Fruit fly (Drosophila melanogaster): ENCODE measurements around the gene ftz-f1.
A peak's percentile ranks its signal among the peaks of the same experiment; 100 is the strongest.

DNA sequence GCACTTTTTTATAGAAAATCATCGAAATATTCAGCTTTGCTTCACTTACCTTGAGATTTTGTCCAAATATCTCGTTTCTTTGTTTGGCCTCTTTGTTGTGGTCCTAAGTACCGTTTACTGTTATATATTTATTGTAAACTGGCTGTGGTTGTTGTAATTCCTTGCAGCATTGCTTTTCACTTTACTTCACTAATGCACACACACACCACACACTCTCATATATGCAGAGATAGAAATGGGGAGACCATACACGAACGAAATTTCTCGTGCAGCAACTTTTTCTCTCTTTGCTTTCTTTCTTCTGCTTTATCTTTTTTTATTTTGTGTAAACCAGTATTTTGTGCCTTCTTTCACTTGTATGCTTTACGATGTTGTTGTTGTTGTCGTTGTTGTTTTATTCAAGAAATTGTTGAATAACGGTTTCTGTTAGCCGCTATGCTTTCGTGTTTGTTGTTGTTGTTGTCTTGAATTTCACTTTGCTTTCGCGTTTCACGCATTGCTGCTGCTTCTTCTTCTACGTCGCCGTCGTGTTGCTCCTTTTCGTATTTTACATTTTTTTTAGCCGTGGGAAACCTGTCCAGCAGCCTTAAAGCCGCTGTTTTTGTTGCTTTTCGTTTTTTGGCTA is 18.3 kb upstream of the ftz-f1 start:
- TF ChIP-seq Pif1A (GFP tag; optimal IDR thresholded peaks at IDR 0.05) (peak; percentile 24), fd96Ca (GFP tag; IDR thresholded peaks at IDR 0.05) (no peak), gl (tag; optimal IDR thresholded peaks at IDR 0.05) (peak; percentile 39), CG32121 (GFP tag; IDR thresholded peaks at IDR 0.05) (0 out of 2 replicates have a peak, but pooled peaks have one; percentile 8), rn (GFP tag; IDR thresholded peaks at IDR 0.05) (no peak), CG15710 (tag; optimal IDR thresholded peaks at IDR 0.05) (peak; percentile 47), D1 (tag; optimal IDR thresholded peaks at IDR 0.05) (no peak), EcR (GFP tag; optimal IDR thresholded peaks at IDR 0.05) (no peak)
